Fruit fly (Drosophila melanogaster) whole organism, prepupa: ENCODE measurements around the gene GATAe.

Source experiments
- Blimp-1 ChIP-seq: fragments of 200-800 bp; sonication (Bioruptor generic); optimal IDR thresholded peaks from 3 replicates; lab custom pipeline; 2017; ENCODE audit warnings: missing biosample characterization, missing genetic modification characterization, mild to moderate bottlenecking, moderate library complexity, missing genetic modification reagents
- CG10631 ChIP-seq: fragments of 200-800 bp; sonication (Bioruptor generic); optimal IDR thresholded peaks from 2 replicates; lab custom pipeline; 2016; ENCODE audit warnings: missing biosample characterization, missing genetic modification characterization
- CG10669 ChIP-seq: fragments of 200-800 bp; sonication (Bioruptor generic); optimal IDR thresholded peaks from 3 replicates; lab custom pipeline; 2018; ENCODE audit warnings: missing biosample characterization, mild to moderate bottlenecking, missing genetic modification characterization, moderate library complexity
- CG11294 ChIP-seq: fragments of 200-800 bp; sonication (Bioruptor generic); IDR thresholded peaks from 2 replicates; pipeline ENCODE4 v1.3.6; 2022; ENCODE audit warnings: missing biosample characterization, missing genetic modification characterization
- CG11902 ChIP-seq: fragments of 200-800 bp; sonication (Bioruptor generic); optimal IDR thresholded peaks from 3 replicates; lab custom pipeline; 2016; ENCODE audit warnings: missing biosample characterization, missing genetic modification characterization
- CG15336 ChIP-seq: fragments of 200-800 bp; sonication (Bioruptor generic); IDR thresholded peaks from 2 replicates; pipeline ENCODE4 v1.3.6; 2022; ENCODE audit warnings: missing biosample characterization, missing genetic modification characterization
- CG1621 ChIP-seq: fragments of 200-800 bp; sonication (Bioruptor generic); optimal IDR thresholded peaks from 3 replicates; lab custom pipeline; 2018; ENCODE audit warnings: missing biosample characterization, mild to moderate bottlenecking, missing genetic modification characterization
- CG16779 ChIP-seq: fragments of 200-800 bp; sonication (Bioruptor generic); optimal IDR thresholded peaks from 3 replicates; lab custom pipeline; 2017; ENCODE audit warnings: missing biosample characterization, mild to moderate bottlenecking, missing genetic modification characterization
- CG3032 ChIP-seq: fragments of 200-800 bp; optimal IDR thresholded peaks from 2 replicates; lab custom pipeline; 2019; ENCODE audit warnings: missing biosample characterization, mild to moderate bottlenecking, missing genetic modification characterization, moderate library complexity
- CG31627 ChIP-seq: fragments of 200-800 bp; sonication (Bioruptor generic); optimal IDR thresholded peaks from 3 replicates; lab custom pipeline; 2016; ENCODE audit warnings: missing biosample characterization, missing genetic modification characterization
- CG32006 ChIP-seq: fragments of 200-800 bp; sonication (Bioruptor generic); optimal IDR thresholded peaks from 3 replicates; lab custom pipeline; 2017; ENCODE audit warnings: missing biosample characterization, mild to moderate bottlenecking, missing genetic modification characterization
- CG3919 ChIP-seq: fragments of 200-800 bp; sonication (Bioruptor generic); optimal IDR thresholded peaks from 3 replicates; lab custom pipeline; 2016; ENCODE audit warnings: missing biosample characterization, missing genetic modification characterization
- CG4318 ChIP-seq: fragments of 200-800 bp; sonication (Bioruptor generic); optimal IDR thresholded peaks from 3 replicates; lab custom pipeline; 2017; ENCODE audit warnings: missing biosample characterization, mild to moderate bottlenecking, missing genetic modification characterization
- CG6163 ChIP-seq: fragments of 200-800 bp; sonication (Bioruptor generic); IDR thresholded peaks from 3 replicates; pipeline ENCODE4 v1.3.6; 2022; ENCODE audit warnings: missing biosample characterization, missing genetic modification characterization
- CG6792 ChIP-seq: fragments of 200-800 bp; sonication (Bioruptor generic); optimal IDR thresholded peaks from 3 replicates; lab custom pipeline; 2016; ENCODE audit warnings: missing biosample characterization, missing genetic modification characterization
- CG6808 ChIP-seq: fragments of 200-800 bp; sonication (Bioruptor generic); optimal IDR thresholded peaks from 3 replicates; lab custom pipeline; 2017; ENCODE audit warnings: missing biosample characterization, missing genetic modification characterization, mild to moderate bottlenecking, moderate library complexity, missing genetic modification reagents
- CG6854 ChIP-seq: fragments of 200-800 bp; sonication (Bioruptor generic); optimal IDR thresholded peaks from 2 replicates; lab custom pipeline; 2017; ENCODE audit warnings: missing biosample characterization, mild to moderate bottlenecking, missing genetic modification characterization
- CG7368 ChIP-seq: fragments of 200-800 bp; sonication (Bioruptor generic); optimal IDR thresholded peaks from 3 replicates; lab custom pipeline; 2016; ENCODE audit warnings: missing biosample characterization, missing genetic modification characterization
- CG8119 ChIP-seq: fragments of 200-800 bp; sonication (Bioruptor generic); IDR thresholded peaks from 3 replicates; pipeline ENCODE4 v1.3.6; 2022; ENCODE audit warnings: missing biosample characterization, missing genetic modification characterization
- CG8319 ChIP-seq: fragments of 200-800 bp; sonication (Bioruptor generic); optimal IDR thresholded peaks from 3 replicates; lab custom pipeline; 2016; ENCODE audit warnings: missing biosample characterization, missing genetic modification characterization
- CG8632 ChIP-seq: fragments of 200-800 bp; sonication (Bioruptor generic); optimal IDR thresholded peaks from 3 replicates; lab custom pipeline; 2016; ENCODE audit warnings: missing biosample characterization, missing genetic modification characterization
- CG9139 ChIP-seq: fragments of 200-800 bp; sonication (Bioruptor generic); optimal IDR thresholded peaks from 3 replicates; lab custom pipeline; 2017; ENCODE audit warnings: missing biosample characterization, mild to moderate bottlenecking, missing genetic modification characterization
- Eip78C ChIP-seq: fragments of 200-800 bp; sonication (Bioruptor generic); peaks from one replicate; lab custom pipeline; 2016; ENCODE audit warnings: missing biosample characterization, missing genetic modification characterization
- Ets21C ChIP-seq: fragments of 200-800 bp; sonication (Bioruptor generic); optimal IDR thresholded peaks from 3 replicates; lab custom pipeline; 2016; ENCODE audit warnings: missing biosample characterization, missing genetic modification characterization
- Ets96B ChIP-seq: fragments of 200-800 bp; optimal IDR thresholded peaks from 2 replicates; lab custom pipeline; 2019; ENCODE audit warnings: missing biosample characterization, mild to moderate bottlenecking, missing genetic modification characterization, moderate library complexity
- Hr38 ChIP-seq: sonication (Bioruptor generic); optimal IDR thresholded peaks from 2 replicates; lab custom pipeline; 2016; ENCODE audit warnings: missing biosample characterization, missing genetic modification characterization
- Hr39 ChIP-seq: fragments of 200-800 bp; sonication (Bioruptor generic); optimal IDR thresholded peaks from 2 replicates; lab custom pipeline; 2016; ENCODE audit warnings: missing biosample characterization, missing genetic modification characterization
- Hr4 ChIP-seq: fragments of 200-800 bp; sonication (Bioruptor generic); optimal IDR thresholded peaks from 3 replicates; lab custom pipeline; 2016; ENCODE audit warnings: missing biosample characterization, missing genetic modification characterization
- OdsH ChIP-seq: fragments of 200-800 bp; sonication (Bioruptor generic); optimal IDR thresholded peaks from 3 replicates; lab custom pipeline; 2016; ENCODE audit warnings: missing biosample characterization, missing genetic modification characterization
- Sox14 ChIP-seq: fragments of 200-800 bp; sonication (Bioruptor generic); optimal IDR thresholded peaks from 3 replicates; lab custom pipeline; 2016; ENCODE audit warnings: missing biosample characterization, missing genetic modification characterization
- Sox15 ChIP-seq: fragments of 200-800 bp; sonication (Bioruptor generic); optimal IDR thresholded peaks from 3 replicates; lab custom pipeline; 2016; ENCODE audit warnings: missing biosample characterization, missing genetic modification characterization
- achi ChIP-seq: fragments of 200-800 bp; sonication (Bioruptor generic); optimal IDR thresholded peaks from 3 replicates; lab custom pipeline; 2016; ENCODE audit warnings: missing biosample characterization, missing genetic modification characterization
- dac ChIP-seq: fragments of 200-800 bp; sonication (Bioruptor generic); optimal IDR thresholded peaks from 2 replicates; lab custom pipeline; 2017; ENCODE audit warnings: missing biosample characterization, mild to moderate bottlenecking, missing genetic modification characterization
- dsx ChIP-seq: fragments of 200-800 bp; optimal IDR thresholded peaks from 3 replicates; lab custom pipeline; 2019; ENCODE audit warnings: missing biosample characterization, mild to moderate bottlenecking, missing genetic modification characterization, moderate library complexity; ENCODE audit not compliant: poor library complexity, severe bottlenecking
- eg ChIP-seq: fragments of 200-800 bp; sonication (Bioruptor generic); IDR thresholded peaks from 3 replicates; pipeline ENCODE4 v1.3.6; 2022; ENCODE audit warnings: missing biosample characterization, missing genetic modification characterization
- esn ChIP-seq: fragments of 200-800 bp; sonication (Bioruptor generic); optimal IDR thresholded peaks from 2 replicates; lab custom pipeline; 2016; ENCODE audit warnings: missing biosample characterization, mild to moderate bottlenecking, missing genetic modification characterization, moderate library complexity
- fd59A ChIP-seq: fragments of 200-800 bp; sonication (Bioruptor generic); optimal IDR thresholded peaks from 2 replicates; lab custom pipeline; 2017; ENCODE audit warnings: missing biosample characterization, mild to moderate bottlenecking, missing genetic modification characterization, missing genetic modification reagents
- fd85E ChIP-seq: fragments of 200-800 bp; sonication (Bioruptor generic); optimal IDR thresholded peaks from 3 replicates; lab custom pipeline; 2016; ENCODE audit warnings: missing biosample characterization, missing genetic modification characterization
- net ChIP-seq: fragments of 200-800 bp; sonication (Bioruptor generic); optimal IDR thresholded peaks from 3 replicates; lab custom pipeline; 2016; ENCODE audit warnings: missing biosample characterization, missing genetic modification characterization
- salr ChIP-seq, 2 experiments: fragments of 200-800 bp; sonication (Bioruptor generic); optimal IDR thresholded peaks; 3 replicates each; lab custom pipeline; 2016 to 2018; ENCODE audit warnings: missing biosample characterization in 2 of 2, missing genetic modification characterization in 2 of 2, mild to moderate bottlenecking in 1 of 2
- spab ChIP-seq: fragments of 200-800 bp; sonication (Bioruptor generic); optimal IDR thresholded peaks from 2 replicates; lab custom pipeline; 2017; ENCODE audit warnings: missing biosample characterization, mild to moderate bottlenecking, missing genetic modification characterization, missing genetic modification reagents
- ss ChIP-seq, 2 experiments: fragments of 200-800 bp; sonication (Bioruptor generic); optimal IDR thresholded peaks; 2 replicates in 1 of 2; 3 replicates in 1 of 2; lab custom pipeline; 2017 to 2018; ENCODE audit warnings: mild to moderate bottlenecking in 2 of 2, missing biosample characterization in 2 of 2, missing genetic modification characterization in 2 of 2, moderate library complexity in 1 of 2
- svp ChIP-seq: fragments of 200-800 bp; sonication (Bioruptor generic); peaks from one replicate; lab custom pipeline; 2016; ENCODE audit warnings: missing biosample characterization, missing genetic modification characterization
- topi ChIP-seq: fragments of 200-800 bp; sonication (Bioruptor generic); optimal IDR thresholded peaks from 3 replicates; lab custom pipeline; 2016; ENCODE audit warnings: missing biosample characterization, missing genetic modification characterization
- vri ChIP-seq: fragments of 200-800 bp; sonication (Bioruptor generic); optimal IDR thresholded peaks from 3 replicates; lab custom pipeline; 2016; ENCODE audit warnings: missing biosample characterization, mild to moderate bottlenecking, missing genetic modification characterization

GATAe gene

dm6 chr3R:15965169-15965568 is 43.7 kb upstream of the GATAe start, which contains the start of the genes CG32856 and Rbf2 (continued):
- TF ChIP-seq salr (GFP tag; optimal IDR thresholded peaks at IDR 0.05; lab: Kevin White, UChicago), result no peak
- peak; percentile 90 for TF ChIP-seq CG15336
- TF ChIP-seq CG8632, result peak; percentile 88
- TF ChIP-seq net (GFP tag; lab: Kevin White, UChicago), result peak; percentile 87
- TF ChIP-seq CG16779, result peak; percentile 60

- TF ChIP-seq CG8632 (no peak), CG6808 (peak; percentile 10), dac (GFP tag; lab: Kevin White, UChicago) (no peak), dsx (GFP tag; lab: Kevin White, UChicago) (no peak), CG32006 (GFP tag; lab: Kevin White, UChicago) (no peak), ss (GFP tag; optimal IDR thresholded peaks at IDR 0.05; lab: Kevin White, UChicago) (peak; percentile 13 to 45), CG1621 (tag; lab: Kevin White, UChicago) (peak; percentile 15), CG6854 (GFP tag; lab: Kevin White, UChicago) (peak; percentile 12), Eip78C (GFP tag; lab: Kevin White, UChicago) (peak; percentile 21)
These were observed 36.5 kb upstream of the GATAe start, which contains the start of gene mor for dm6 chr3R:15972298-15972978. Gene mor (minus strand): TSS chr3R:15972913.

DNA sequence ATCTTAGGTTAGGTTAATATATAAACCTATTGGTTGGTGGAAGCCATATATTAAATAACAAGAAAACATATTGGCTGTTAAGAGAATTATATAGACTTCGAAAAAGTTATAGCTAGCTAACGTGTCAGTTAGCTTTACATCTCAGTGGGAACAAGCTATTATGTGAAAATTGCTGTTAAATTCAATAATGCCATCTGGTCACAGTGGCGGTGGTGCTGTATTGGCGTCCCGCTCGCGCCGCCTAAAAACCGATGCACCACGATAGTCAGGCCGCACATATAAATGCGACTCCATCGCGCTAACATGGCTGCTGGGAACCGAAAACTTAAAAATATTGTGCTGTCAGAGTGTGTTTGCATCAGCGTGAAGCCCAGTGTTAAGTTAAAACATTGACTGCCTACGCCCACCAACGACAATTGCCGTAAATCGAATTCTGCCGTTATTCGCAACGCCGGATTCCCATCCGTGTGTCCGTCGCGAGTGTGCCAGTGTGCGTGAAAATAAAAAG is 35.9 kb upstream of the GATAe start, which contains the start of gene Hel89B:
Gene Hel89B, plus strand, starts transcription at position 320 of the 508 bp plus-strand sequence.
- TF ChIP-seq Ets21C (GFP tag; lab: Kevin White, UChicago) (peak; percentile 61), CG32006 (GFP tag; lab: Kevin White, UChicago) (peak; percentile 59), fd85E (GFP tag; lab: Kevin White, UChicago) (no peak), CG3032 (peak; percentile 71), Sox14 (GFP tag; lab: Kevin White, UChicago) (peak; percentile 41), dac (GFP tag; lab: Kevin White, UChicago) (peak; percentile 36), CG9139 (GFP tag; lab: Kevin White, UChicago) (no peak), CG10669 (no peak), CG31627 (peak; percentile 70), Hr39 (peak; percentile 63), CG8632 (no peak), eg (no peak), CG11902 (GFP tag; lab: Kevin White, UChicago) (peak; percentile 50), CG3919 (GFP tag; lab: Kevin White, UChicago) (no peak), Ets96B (tag; lab: Kevin White, UChicago) (no peak), CG7368 (no peak), svp (peak; percentile 62), salr (GFP tag; optimal IDR thresholded peaks at IDR 0.05; lab: Kevin White, UChicago) (no peak), Hr38 (GFP tag; lab: Kevin White, UChicago) (no peak), Eip78C (GFP tag; lab: Kevin White, UChicago) (peak; percentile 80), OdsH (GFP tag; lab: Kevin White, UChicago) (peak; percentile 47), esn (GFP tag; lab: Kevin White, UChicago) (no peak), CG6854 (GFP tag; lab: Kevin White, UChicago) (peak; percentile 50), CG6808 (no peak), CG8119 (GFP tag; lab: Robert Waterston, UW) (no peak), CG6163 (GFP tag; lab: Robert Waterston, UW) (no peak), vri (no peak), Sox15 (GFP tag; lab: Kevin White, UChicago) (peak; percentile 49), CG15336 (no peak), fd59A (GFP tag; lab: Kevin White, UChicago) (no peak), CG6792 (GFP tag; lab: Kevin White, UChicago) (no peak), achi (GFP tag; lab: Kevin White, UChicago) (peak; percentile 63), CG8319 (no peak), ss (GFP tag; optimal IDR thresholded peaks at IDR 0.05; lab: Kevin White, UChicago) (peak in 1 of 2 experiments; percentile 10), spab (GFP tag; lab: Kevin White, UChicago) (no peak), CG11294 (GFP tag; lab: Robert Waterston, UW) (no peak), Blimp-1 (GFP tag; lab: Kevin White, UChicago) (no peak), CG10631 (GFP tag; lab: Kevin White, UChicago) (peak; percentile 56), net (GFP tag; lab: Kevin White, UChicago) (peak; percentile 34), CG4318 (GFP tag; lab: Kevin White, UChicago) (no peak), topi (no peak), Hr4 (GFP tag; lab: Kevin White, UChicago) (peak; percentile 72)
